Worm (Caenorhabditis elegans) whole organism, young adult: ENCODE results near the gene Y62H9A.16.

Source experiments
- Y67H2A.10 ChIP-seq: fragments of 200-800 bp; sonication (Bioruptor generic); conservative IDR thresholded peaks from 2 replicates; pipeline ENCODE4 v1.3.6; 2022; ENCODE audit warnings: missing genetic modification reagents, missing genetic modification characterization, missing compliant biosample characterization
- nfya-1 ChIP-seq: sonication (generic microtip); optimal IDR thresholded peaks from 2 replicates; lab custom pipeline; 2017; ENCODE audit warnings: antibody characterized with exemption, missing compliant biosample characterization, missing genetic modification characterization, borderline replicate concordance; ENCODE audit not compliant: insufficient read depth
- sea-2 ChIP-seq: fragments of 200-800 bp; sonication (Bioruptor generic); IDR thresholded peaks from 2 replicates; pipeline ENCODE4 v1.3.6; 2022; ENCODE audit warnings: missing genetic modification characterization, missing compliant biosample characterization

- no peak for TF ChIP-seq nfya-1 (tag; lab: Kevin White, UChicago)
- TF ChIP-seq sea-2 (GFP tag; lab: Robert Waterston, UW) = no peak
- no peak for TF ChIP-seq Y67H2A.10
Measured at ce11 chrX:11869260-11869659, 48.8 kb upstream of the Y62H9A.16 start, which contains the start of gene dot-1.2.
